Worm (Caenorhabditis elegans) whole organism, mixed stage, embryonic: ENCODE results near the gene prx-5.
A peak's percentile ranks its signal among the peaks of the same experiment; 100 is the strongest.

Experiments
- M03D4.4 ChIP-seq: sonication (generic microtip); optimal IDR thresholded peaks from 2 replicates; lab custom pipeline; 2017; ENCODE audit warnings: mild to moderate bottlenecking, missing genetic modification characterization, missing compliant biosample characterization
- bed-3 ChIP-seq: fragments of 200-800 bp; sonication (Bioruptor generic); optimal IDR thresholded peaks from 3 replicates; lab custom pipeline; 2018; ENCODE audit warnings: mild to moderate bottlenecking, missing genetic modification characterization, moderate library complexity, missing compliant biosample characterization
- blmp-1 ChIP-seq: fragments of 150-350 bp; optimal IDR thresholded peaks from 2 replicates; lab custom pipeline; 2014; ENCODE audit warnings: missing biosample characterization, missing genetic modification characterization
- ceh-83 ChIP-seq: fragments of 200-800 bp; sonication (Bioruptor generic); optimal IDR thresholded peaks from 2 replicates; lab custom pipeline; 2018; ENCODE audit warnings: mild to moderate bottlenecking, missing genetic modification characterization, missing compliant biosample characterization
- ces-1 ChIP-seq: fragments of 150-350 bp; optimal IDR thresholded peaks from 2 replicates; lab custom pipeline; 2014; ENCODE audit warnings: missing biosample characterization, missing genetic modification reagents, missing genetic modification characterization
- cnd-1 ChIP-seq: fragments of 200-800 bp; sonication (Bioruptor generic); optimal IDR thresholded peaks from 2 replicates; lab custom pipeline; 2018; ENCODE audit warnings: mild to moderate bottlenecking, missing genetic modification characterization, missing compliant biosample characterization
- drap-1 ChIP-seq: fragments of 200-800 bp; sonication (Bioruptor generic); optimal IDR thresholded peaks from 3 replicates; lab custom pipeline; 2018; ENCODE audit warnings: mild to moderate bottlenecking, missing genetic modification characterization, missing compliant biosample characterization
- elt-1 ChIP-seq: sonication (generic microtip); optimal IDR thresholded peaks from 2 replicates; lab custom pipeline; 2017; ENCODE audit warnings: missing genetic modification characterization, mild to moderate bottlenecking, missing compliant biosample characterization, antibody characterized with exemption, moderate library complexity, borderline replicate concordance; ENCODE audit not compliant: insufficient read depth
- elt-3 ChIP-seq: fragments of 150-350 bp; optimal IDR thresholded peaks from 2 replicates; lab custom pipeline; 2014; ENCODE audit warnings: missing biosample characterization, missing genetic modification characterization
- flh-1 ChIP-seq: fragments of 200-800 bp; sonication (Bioruptor generic); optimal IDR thresholded peaks from 2 replicates; lab custom pipeline; 2018; ENCODE audit warnings: mild to moderate bottlenecking, missing genetic modification characterization, moderate library complexity, missing compliant biosample characterization
- ham-2 ChIP-seq: fragments of 200-800 bp; sonication (Bioruptor generic); optimal IDR thresholded peaks from 2 replicates; lab custom pipeline; 2018; ENCODE audit warnings: mild to moderate bottlenecking, missing genetic modification characterization, missing compliant biosample characterization
- hlh-1 ChIP-seq: fragments of 150-350 bp; optimal IDR thresholded peaks from 2 replicates; lab custom pipeline; 2014; ENCODE audit warnings: missing biosample characterization, missing genetic modification reagents, missing genetic modification characterization
- lin-13 ChIP-seq: fragments of 150-350 bp; optimal IDR thresholded peaks from 2 replicates; lab custom pipeline; 2014; ENCODE audit warnings: missing biosample characterization, missing genetic modification characterization
- lin-32 ChIP-seq: fragments of 200-800 bp; sonication (Bioruptor generic); optimal IDR thresholded peaks from 2 replicates; lab custom pipeline; 2018; ENCODE audit warnings: mild to moderate bottlenecking, missing genetic modification characterization, missing compliant biosample characterization
- lsy-2 ChIP-seq: fragments of 150-350 bp; optimal IDR thresholded peaks from 2 replicates; lab custom pipeline; 2014; ENCODE audit warnings: missing biosample characterization, missing genetic modification characterization
- mab-5 ChIP-seq: fragments of 150-350 bp; optimal IDR thresholded peaks from 2 replicates; lab custom pipeline; 2014; ENCODE audit warnings: missing biosample characterization, missing genetic modification characterization
- mls-2 ChIP-seq: sonication (generic microtip); optimal IDR thresholded peaks from 2 replicates; lab custom pipeline; 2016; ENCODE audit warnings: mild to moderate bottlenecking, missing genetic modification characterization, moderate library complexity, missing compliant biosample characterization
- nhr-12 ChIP-seq: fragments of 150-350 bp; optimal IDR thresholded peaks from 2 replicates; lab custom pipeline; 2014; ENCODE audit warnings: missing biosample characterization, missing genetic modification characterization
- nhr-237 ChIP-seq: fragments of 150-350 bp; optimal IDR thresholded peaks from 2 replicates; lab custom pipeline; 2014; ENCODE audit warnings: missing biosample characterization, missing genetic modification characterization
- nhr-28 ChIP-seq: fragments of 150-350 bp; optimal IDR thresholded peaks from 2 replicates; lab custom pipeline; 2014; ENCODE audit warnings: missing biosample characterization, missing genetic modification characterization
- nhr-76 ChIP-seq: sonication (generic microtip); optimal IDR thresholded peaks from 2 replicates; lab custom pipeline; 2017; ENCODE audit warnings: missing biosample characterization, missing genetic modification characterization
- pha-4 ChIP-seq: fragments of 150-350 bp; optimal IDR thresholded peaks from 2 replicates; lab custom pipeline; 2018; ENCODE audit warnings: missing biosample characterization, missing genetic modification reagents, missing genetic modification characterization
- sem-2 ChIP-seq: fragments of 200-800 bp; sonication (Bioruptor generic); optimal IDR thresholded peaks from 2 replicates; lab custom pipeline; 2018; ENCODE audit warnings: mild to moderate bottlenecking, missing genetic modification characterization, missing compliant biosample characterization
- snpc-4 ChIP-seq: fragments of 150-350 bp; optimal IDR thresholded peaks from 2 replicates; lab custom pipeline; 2014; ENCODE audit warnings: missing biosample characterization, missing genetic modification characterization
- sptf-1 ChIP-seq: sonication (generic microtip); optimal IDR thresholded peaks from 2 replicates; lab custom pipeline; 2017; ENCODE audit warnings: mild to moderate bottlenecking, missing genetic modification characterization, moderate library complexity, missing compliant biosample characterization
- tbx-8 ChIP-seq: fragments of 200-800 bp; sonication (Bioruptor generic); optimal IDR thresholded peaks from 2 replicates; lab custom pipeline; 2018; ENCODE audit warnings: mild to moderate bottlenecking, missing genetic modification characterization, moderate library complexity, missing compliant biosample characterization
- unc-120 ChIP-seq: sonication (generic microtip); optimal IDR thresholded peaks from 2 replicates; lab custom pipeline; 2017; ENCODE audit warnings: missing genetic modification characterization, missing compliant biosample characterization; ENCODE audit not compliant: poor library complexity, severe bottlenecking
- unc-62 ChIP-seq: fragments of 150-350 bp; optimal IDR thresholded peaks from 2 replicates; lab custom pipeline; 2014; ENCODE audit warnings: missing biosample characterization, missing genetic modification reagents, missing genetic modification characterization
- zip-8 ChIP-seq: fragments of 150-350 bp; optimal IDR thresholded peaks from 2 replicates; lab custom pipeline; 2014; ENCODE audit warnings: missing biosample characterization, missing genetic modification characterization
- ztf-11 ChIP-seq: fragments of 150-350 bp; optimal IDR thresholded peaks from 2 replicates; lab custom pipeline; 2014; ENCODE audit warnings: missing biosample characterization, missing genetic modification characterization

The prx-5 gene

ce11 chrII:8695783-8696182 is 8.8 kb upstream of the prx-5 start, which contains the start of gene C34C6.10:
Gene C34C6.10 (minus strand): TSS chrII:8695883.
- no peak for TF ChIP-seq nhr-237
- no peak for TF ChIP-seq nhr-12 (tag; lab: Kevin White, UChicago)
- TF ChIP-seq lin-32 (GFP tag; lab: Kevin White, UChicago): no peak
- no peak for TF ChIP-seq M03D4.4 (tag; lab: Kevin White, UChicago)
- TF ChIP-seq nhr-76 (tag; lab: Kevin White, UChicago): no peak

DNA sequence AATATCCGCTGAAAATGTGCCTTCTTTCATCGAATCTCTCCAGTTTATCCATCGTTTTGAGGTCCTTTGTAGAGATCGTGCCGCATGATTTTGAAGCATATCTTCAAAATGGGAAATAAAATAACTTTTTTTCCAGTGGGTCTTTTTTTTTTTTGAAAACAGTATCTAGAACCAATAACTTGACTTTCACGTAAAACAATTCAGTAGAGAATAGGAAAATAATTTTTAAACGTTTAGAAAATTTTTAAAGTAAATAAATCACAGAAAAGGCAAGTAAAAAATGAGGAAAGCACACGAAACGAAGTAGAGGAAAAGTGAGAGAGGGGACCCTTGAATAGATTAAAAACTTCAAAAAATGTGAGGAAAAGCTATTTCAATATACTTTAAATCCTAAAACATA is 5.8 kb upstream of the prx-5 start, which contains the start of gene chdh-1:
chdh-1 (minus strand) TSS at position 101 of the 400 bp plus-strand sequence.
- no peak for TF ChIP-seq unc-120 (tag; lab: Kevin White, UChicago)
- no peak for TF ChIP-seq sem-2 (GFP tag; lab: Kevin White, UChicago)
- TF ChIP-seq bed-3 (GFP tag; lab: Kevin White, UChicago): no peak
- no peak for TF ChIP-seq zip-8 (tag; lab: Kevin White, UChicago)
- no peak for TF ChIP-seq mls-2 (tag; lab: Kevin White, UChicago)
- TF ChIP-seq sptf-1: no peak
- no peak for TF ChIP-seq ces-1 (GFP tag; lab: Kevin White, UChicago)

ce11 chrII:8701059-8701458 is 3.6 kb upstream of the prx-5 start:
- TF ChIP-seq lsy-2 (tag; lab: Kevin White, UChicago) (peak; percentile 73), flh-1 (no peak)
- TF ChIP-seq, all 35 proteins: peak for 1

ce11 chrII:8701619-8702350 is 2.8 kb upstream of the prx-5 start, which contains the start of gene sphk-1:
Gene sphk-1 (minus strand): TSS chrII:8701669.
- TF ChIP-seq pha-4 (tag; lab: Kevin White, UChicago): peak; percentile 52
- TF ChIP-seq ces-1 (GFP tag; lab: Kevin White, UChicago): no peak
- TF ChIP-seq, all 35 proteins: peak for 1

DNA sequence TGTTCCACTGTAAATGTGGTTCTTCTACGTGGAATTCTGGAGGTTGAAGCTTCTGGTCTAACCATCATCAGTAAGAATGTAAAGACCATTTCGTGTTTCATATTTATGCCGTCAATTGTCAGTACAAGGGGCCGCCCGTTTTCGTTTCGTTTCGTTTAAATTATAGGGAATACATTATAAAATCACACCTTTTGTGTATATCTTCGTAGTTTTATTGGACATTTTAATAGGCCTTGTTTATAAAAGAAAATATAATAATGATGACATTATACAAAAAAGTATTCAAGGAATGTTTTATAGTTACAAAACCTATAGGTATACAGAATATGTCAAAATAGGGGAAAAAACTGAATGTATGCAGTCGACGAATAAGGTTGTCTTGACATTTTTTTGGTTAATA is 895 bp upstream of the prx-5 start, which contains the start of gene ceh-7:
ceh-7 (minus strand) TSS at position 101 of the 400 bp plus-strand sequence.
- TF ChIP-seq mab-5 (tag; lab: Kevin White, UChicago): no peak
- TF ChIP-seq lin-13 (tag; lab: Kevin White, UChicago): no peak
- TF ChIP-seq nhr-28 (tag; lab: Kevin White, UChicago): no peak
- TF ChIP-seq lsy-2 (tag; lab: Kevin White, UChicago): no peak
- no peak for TF ChIP-seq blmp-1 (tag; lab: Kevin White, UChicago)
- TF ChIP-seq mls-2 (tag; lab: Kevin White, UChicago): no peak
- no peak for TF ChIP-seq ham-2
- no peak for TF ChIP-seq unc-120 (tag; lab: Kevin White, UChicago)
- no peak for TF ChIP-seq ztf-11 (tag; lab: Kevin White, UChicago)
- TF ChIP-seq cnd-1: no peak
- TF ChIP-seq zip-8 (tag; lab: Kevin White, UChicago): no peak
- TF ChIP-seq drap-1 (GFP tag; lab: Kevin White, UChicago): no peak
- no peak for TF ChIP-seq ces-1 (GFP tag; lab: Kevin White, UChicago)
- TF ChIP-seq nhr-12 (tag; lab: Kevin White, UChicago): no peak

DNA sequence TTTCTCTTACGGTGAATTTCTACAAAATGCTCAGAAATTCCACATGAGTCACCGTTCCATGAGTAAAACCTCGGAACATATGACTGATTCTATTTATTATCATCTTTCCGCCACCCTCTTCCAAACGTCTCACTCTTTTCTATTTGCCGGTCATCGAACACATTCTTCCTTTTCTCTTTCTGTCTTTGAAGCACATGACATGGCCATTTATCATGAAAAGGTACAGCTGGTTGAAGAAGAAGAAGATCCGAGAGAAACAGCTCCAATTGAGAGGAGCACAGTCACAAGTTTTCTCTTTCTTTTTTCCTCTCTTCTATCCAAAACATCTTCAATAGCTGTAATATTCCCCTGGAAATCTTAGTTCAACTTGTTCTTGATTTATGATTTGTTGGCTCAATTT is 2.4 kb downstream of the prx-5 start, which contains the start of gene cup-16:
cup-16 (plus strand) TSS at position 132 of the 400 bp plus-strand sequence.
- TF ChIP-seq unc-120 (tag; lab: Kevin White, UChicago) (peak; percentile 3), unc-62 (GFP tag; lab: Kevin White, UChicago) (peak; percentile 20), pha-4 (tag; lab: Kevin White, UChicago) (no peak), hlh-1 (peak; percentile 35)

DNA sequence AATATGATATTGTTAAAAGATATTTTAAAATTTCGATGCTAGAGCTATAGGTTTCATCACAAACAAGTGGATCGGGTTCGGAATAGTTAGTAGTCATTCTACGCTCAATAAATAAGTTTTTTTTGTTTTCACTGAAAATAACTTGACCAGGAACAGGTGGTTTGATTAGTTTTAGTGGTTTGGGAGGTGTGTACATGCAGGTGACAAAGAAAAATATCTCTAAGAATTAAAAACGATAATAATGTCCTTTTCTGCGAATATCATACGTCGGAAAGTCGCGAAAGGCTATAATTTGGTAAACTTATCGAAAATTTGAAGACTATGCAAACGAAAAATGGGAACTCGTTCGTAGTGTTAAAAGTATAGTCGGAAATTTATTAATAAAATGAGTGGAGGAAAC is 5.7 kb downstream of the prx-5 start, which contains the start of gene srg-15:
srg-15 (minus strand) TSS at position 101 of the 400 bp plus-strand sequence.
- no peak for TF ChIP-seq drap-1 (GFP tag; lab: Kevin White, UChicago)
- no peak for TF ChIP-seq cnd-1
- TF ChIP-seq hlh-1: no peak
- no peak for TF ChIP-seq unc-120 (tag; lab: Kevin White, UChicago)
- TF ChIP-seq ceh-83 (GFP tag; lab: Kevin White, UChicago): no peak
- no peak for TF ChIP-seq elt-1
- no peak for TF ChIP-seq nhr-12 (tag; lab: Kevin White, UChicago)
- TF ChIP-seq nhr-237: no peak
- no peak for TF ChIP-seq pha-4 (tag; lab: Kevin White, UChicago)
- TF ChIP-seq snpc-4: no peak
- no peak for TF ChIP-seq elt-3 (tag; lab: Kevin White, UChicago)
- TF ChIP-seq sptf-1: no peak
- TF ChIP-seq tbx-8 (GFP tag; lab: Kevin White, UChicago): no peak
- TF ChIP-seq zip-8 (tag; lab: Kevin White, UChicago): no peak
- TF ChIP-seq bed-3 (GFP tag; lab: Kevin White, UChicago): no peak
